Worm (Caenorhabditis elegans): ENCODE results near the gene bcc-1.

ce11 chrIV:11111898-11112297, 19.5 kb upstream of the bcc-1 start:
- no peak for TF ChIP-seq fkh-4 (tag; optimal IDR thresholded peaks at IDR 0.05; ENCODE audit: borderline replicate concordance)
- no peak for TF ChIP-seq nhr-76 (tag; optimal IDR thresholded peaks at IDR 0.05)
- no peak for TF ChIP-seq elt-3 (tag; optimal IDR thresholded peaks at IDR 0.05)
- no peak for TF ChIP-seq nhr-11 (tag; optimal IDR thresholded peaks at IDR 0.05)
- TF ChIP-seq ztf-4 (tag; optimal IDR thresholded peaks at IDR 0.05) = no peak
- TF ChIP-seq aly-2 (tag; optimal IDR thresholded peaks at IDR 0.05) = no peak
- no peak for TF ChIP-seq ceh-88 (GFP tag; IDR thresholded peaks at IDR 0.05)
- no peak for TF ChIP-seq nhr-12 (tag; optimal IDR thresholded peaks at IDR 0.05)
- TF ChIP-seq unc-30 (tag; optimal IDR thresholded peaks at IDR 0.05) = no peak

Data from whole organism, L1 larva.